3 fruit fly cellular contexts compared by ENCODE assay signal in the genomic region with DNA sequence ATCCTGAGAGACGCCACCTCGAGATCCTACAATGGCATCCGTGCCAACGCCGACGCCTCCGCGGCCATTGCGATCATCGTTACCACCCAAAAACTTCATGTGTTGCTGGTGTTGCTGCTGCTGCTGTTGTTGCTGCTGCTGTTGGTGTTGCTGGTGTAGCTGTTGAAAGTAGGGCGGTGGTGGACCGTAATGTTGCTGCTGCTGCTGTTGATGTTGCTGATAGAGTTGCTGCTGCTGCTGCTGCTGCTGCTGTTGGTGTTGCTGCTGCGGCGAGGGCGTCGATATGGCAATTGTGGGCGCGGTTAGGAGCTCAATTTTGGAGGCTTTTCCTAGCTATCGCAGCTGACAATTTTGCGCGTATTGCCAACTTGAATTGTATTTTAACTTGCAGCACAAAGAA.
TF ChIP-seq lines count a peak whose summit lies in the region.

No protein-coding gene starts in this region.

- TF ChIP-seq CTCF in whole organism, embryonic (GFP tag; optimal IDR thresholded peaks at IDR 0.05; lab: Kevin White, UChicago), result no peak

TF ChIP-seq in whole organism, embryonic, 481 proteins besides CTCF, POLR2A, EP300 and RAD21 (continues in another document):
- no peak for TF ChIP-seq CG6683 (GFP tag; optimal IDR thresholded peaks at IDR 0.05; lab: Kevin White, UChicago)
- TF ChIP-seq Ets97D (GFP tag; optimal IDR thresholded peaks at IDR 0.05; lab: Kevin White, UChicago), result no peak
- no peak for TF ChIP-seq H2.0 (GFP tag; IDR thresholded peaks at IDR 0.05; lab: Robert Waterston, UW)
- TF ChIP-seq dmrt99B (tag; optimal IDR thresholded peaks at IDR 0.05; lab: Kevin White, UChicago), result no peak
- no peak for TF ChIP-seq CG10366 (GFP tag; IDR thresholded peaks at IDR 0.05; lab: Robert Waterston, UW)
- TF ChIP-seq jing (GFP tag; optimal IDR thresholded peaks at IDR 0.05; lab: Kevin White, UChicago), result no peak
- no peak for TF ChIP-seq trh (GFP tag; optimal IDR thresholded peaks at IDR 0.05; lab: Kevin White, UChicago)
- TF ChIP-seq Poxn (GFP tag; IDR thresholded peaks at IDR 0.05; lab: Robert Waterston, UW), result no peak
- TF ChIP-seq CG11504 (tag; optimal IDR thresholded peaks at IDR 0.05; lab: Kevin White, UChicago), result peak; percentile 92
- no peak for TF ChIP-seq dimm (GFP tag; IDR thresholded peaks at IDR 0.05; lab: Robert Waterston, UW)
- no peak for TF ChIP-seq fd3F (GFP tag; optimal IDR thresholded peaks at IDR 0.05; lab: Kevin White, UChicago)
- TF ChIP-seq CG6654 (GFP tag; optimal IDR thresholded peaks at IDR 0.05; lab: Kevin White, UChicago), result peak; percentile 18
- TF ChIP-seq CG1832 (GFP tag; optimal IDR thresholded peaks at IDR 0.05; lab: Kevin White, UChicago), result no peak
- no peak for TF ChIP-seq dan (GFP tag; IDR thresholded peaks at IDR 0.05; lab: Robert Waterston, UW)
- no peak for TF ChIP-seq CG2116 (GFP tag; optimal IDR thresholded peaks at IDR 0.05; lab: Kevin White, UChicago)
- TF ChIP-seq Fer1 (GFP tag; optimal IDR thresholded peaks at IDR 0.05; lab: Kevin White, UChicago), result no peak
- no peak for TF ChIP-seq CG5245 (GFP tag; optimal IDR thresholded peaks at IDR 0.05; lab: Kevin White, UChicago)
- TF ChIP-seq CG16813 (GFP tag; IDR thresholded peaks at IDR 0.05; lab: Robert Waterston, UW; ENCODE audit: partially characterized antibody), result 0 out of 3 replicates have a peak, but pooled peaks have one; percentile 18
- no peak for TF ChIP-seq nom (GFP tag; optimal IDR thresholded peaks at IDR 0.05; lab: Kevin White, UChicago)
- TF ChIP-seq CG18599 (GFP tag; optimal IDR thresholded peaks at IDR 0.05; lab: Kevin White, UChicago), result no peak
- 0 out of 3 replicates have a peak, but pooled peaks have one; percentile 19 for TF ChIP-seq CG7963 (GFP tag; IDR thresholded peaks at IDR 0.05; lab: Robert Waterston, UW; ENCODE audit: partially characterized antibody)
- TF ChIP-seq vnd (GFP tag; IDR thresholded peaks at IDR 0.05; lab: Robert Waterston, UW; ENCODE audit: partially characterized antibody), result no peak
- no peak for TF ChIP-seq Rfx (GFP tag; IDR thresholded peaks at IDR 0.05; lab: Robert Waterston, UW)
- no peak for TF ChIP-seq lola (GFP tag; optimal IDR thresholded peaks at IDR 0.05; lab: Kevin White, UChicago)
- no peak for TF ChIP-seq CG14667 (GFP tag; IDR thresholded peaks at IDR 0.05; lab: Robert Waterston, UW)
- TF ChIP-seq crol (GFP tag; IDR thresholded peaks at IDR 0.05; lab: Robert Waterston, UW), result 0 out of 2 replicates have a peak, but pooled peaks have one; percentile 3
- TF ChIP-seq emc (GFP tag; optimal IDR thresholded peaks at IDR 0.05; lab: Kevin White, UChicago), result no peak
- TF ChIP-seq pros (GFP tag; optimal IDR thresholded peaks at IDR 0.05; lab: Kevin White, UChicago), result no peak

TF ChIP-seq in whole organism, prepupa, 60 proteins besides CTCF, POLR2A, EP300 and RAD21:
- no peak for TF ChIP-seq cyc (GFP tag; optimal IDR thresholded peaks at IDR 0.05; lab: Kevin White, UChicago)
- peak; percentile 43 for TF ChIP-seq Eip78C (GFP tag; lab: Kevin White, UChicago)

TF ChIP-seq in whole organism, wandering third instar larva, 38 proteins besides CTCF, POLR2A, EP300 and RAD21:
- no peak for TF ChIP-seq jim (GFP tag; optimal IDR thresholded peaks at IDR 0.05; lab: Kevin White, UChicago)
- peak; percentile 97 for TF ChIP-seq Dfd (GFP tag; optimal IDR thresholded peaks at IDR 0.05; lab: Kevin White, UChicago)
- no peak for TF ChIP-seq OdsH (GFP tag; optimal IDR thresholded peaks at IDR 0.05; lab: Kevin White, UChicago)
- no peak for TF ChIP-seq Rel (GFP tag; optimal IDR thresholded peaks at IDR 0.05; lab: Kevin White, UChicago)
- TF ChIP-seq Rel (tag; optimal IDR thresholded peaks at IDR 0.05; lab: Kevin White, UChicago), result no peak
- no peak for TF ChIP-seq N (GFP tag; optimal IDR thresholded peaks at IDR 0.05; lab: Kevin White, UChicago)
- TF ChIP-seq Hr83 (GFP tag; optimal IDR thresholded peaks at IDR 0.05; lab: Kevin White, UChicago; ENCODE audit: poor library complexity, severe bottlenecking), result no peak
